Fruit fly (Drosophila melanogaster) whole organism, embryonic: ENCODE data around the gene CG10710.

Experiments
- CG12659 ChIP-seq: fragments of 200-800 bp; sonication (Bioruptor generic); optimal IDR thresholded peaks from 3 replicates; lab custom pipeline; 2017; ENCODE audit warnings: mild to moderate bottlenecking, missing biosample characterization, missing genetic modification reagents, missing genetic modification characterization
- CG12744 ChIP-seq: fragments of 200-800 bp; sonication (Bioruptor generic); optimal IDR thresholded peaks from 2 replicates; lab custom pipeline; 2016; ENCODE audit warnings: missing biosample characterization, missing genetic modification characterization
- CG14014 ChIP-seq: fragments of 200-800 bp; sonication (Bioruptor generic); IDR thresholded peaks from 2 replicates; pipeline ENCODE4 v1.3.6; 2022; ENCODE audit warnings: missing biosample characterization, missing genetic modification characterization
- CG14050 ChIP-seq: fragments of 200-800 bp; sonication (Bioruptor generic); IDR thresholded peaks from 3 replicates; pipeline ENCODE4 v1.3.6; 2022; ENCODE audit warnings: missing biosample characterization, missing genetic modification characterization
- CG14667 ChIP-seq: fragments of 200-800 bp; sonication (Bioruptor generic); IDR thresholded peaks from 2 replicates; pipeline ENCODE4 v1.3.6; 2022; ENCODE audit warnings: missing biosample characterization, missing genetic modification characterization
- CG14710 ChIP-seq: fragments of 200-800 bp; sonication (Bioruptor generic); optimal IDR thresholded peaks from 3 replicates; lab custom pipeline; 2019; ENCODE audit warnings: missing biosample characterization, mild to moderate bottlenecking, missing genetic modification characterization, moderate library complexity
- CG1529 ChIP-seq: fragments of 200-800 bp; sonication (Bioruptor generic); optimal IDR thresholded peaks from 3 replicates; lab custom pipeline; 2018; ENCODE audit warnings: missing biosample characterization, missing genetic modification characterization
- CG15601 ChIP-seq: fragments of 200-800 bp; sonication (Bioruptor generic); optimal IDR thresholded peaks from 3 replicates; lab custom pipeline; 2019; ENCODE audit warnings: missing biosample characterization, mild to moderate bottlenecking, missing genetic modification characterization, moderate library complexity
- CG2199 ChIP-seq: fragments of 200-800 bp; sonication (Bioruptor generic); IDR thresholded peaks from 3 replicates; pipeline ENCODE4 v1.3.6; 2022; ENCODE audit warnings: missing biosample characterization, missing genetic modification characterization
- CG3065 ChIP-seq: fragments of 200-800 bp; sonication (Bioruptor generic); optimal IDR thresholded peaks from 2 replicates; lab custom pipeline; 2016; ENCODE audit warnings: missing biosample characterization, missing genetic modification characterization
- CG31224 ChIP-seq: fragments of 200-800 bp; sonication (Bioruptor generic); IDR thresholded peaks from 2 replicates; pipeline ENCODE4 v1.3.6; 2022; ENCODE audit warnings: missing biosample characterization, missing genetic modification characterization
- CG32767 ChIP-seq: fragments of 200-800 bp; sonication (Bioruptor generic); IDR thresholded peaks from 2 replicates; pipeline ENCODE4 v1.3.6; 2022; ENCODE audit warnings: missing biosample characterization, missing genetic modification characterization
- CG4282 ChIP-seq: fragments of 200-800 bp; sonication (Bioruptor generic); optimal IDR thresholded peaks from 2 replicates; lab custom pipeline; 2016; ENCODE audit warnings: missing biosample characterization, missing genetic modification characterization
- CG5245 ChIP-seq: fragments of 200-800 bp; sonication (Bioruptor generic); optimal IDR thresholded peaks from 3 replicates; lab custom pipeline; 2016; ENCODE audit warnings: missing biosample characterization, missing genetic modification characterization
- CG5953 ChIP-seq: fragments of 200-800 bp; sonication (Bioruptor generic); IDR thresholded peaks from 2 replicates; pipeline ENCODE4 v1.3.6; 2022; ENCODE audit warnings: missing biosample characterization, missing genetic modification characterization
- CG6791 ChIP-seq: fragments of 200-800 bp; sonication (Bioruptor generic); IDR thresholded peaks from 3 replicates; pipeline ENCODE4 v1.3.6; 2022; ENCODE audit warnings: missing biosample characterization, missing genetic modification characterization; ENCODE audit not compliant: partially characterized antibody
- CG7372 ChIP-seq: fragments of 200-800 bp; sonication (Bioruptor generic); IDR thresholded peaks from 2 replicates; pipeline ENCODE4 v1.3.6; 2022; ENCODE audit warnings: missing biosample characterization, missing genetic modification characterization
- CG9817 ChIP-seq: fragments of 200-800 bp; sonication (Bioruptor generic); optimal IDR thresholded peaks from 2 replicates; lab custom pipeline; 2018; ENCODE audit warnings: missing biosample characterization, mild to moderate bottlenecking, missing genetic modification characterization, moderate library complexity
- Dad ChIP-seq: fragments of 200-800 bp; sonication (Bioruptor generic); optimal IDR thresholded peaks from 3 replicates; lab custom pipeline; 2016; ENCODE audit warnings: missing biosample characterization, missing genetic modification characterization
- Doc2 ChIP-seq: fragments of 200-800 bp; sonication (Bioruptor generic); IDR thresholded peaks from 2 replicates; pipeline ENCODE4 v1.3.6; 2022; ENCODE audit warnings: missing biosample characterization, missing genetic modification characterization
- ERR ChIP-seq: fragments of 200-800 bp; sonication (Bioruptor generic); optimal IDR thresholded peaks from 2 replicates; lab custom pipeline; 2016; ENCODE audit warnings: missing biosample characterization, missing genetic modification characterization
- Elba2 ChIP-seq: fragments of 200-800 bp; sonication (Bioruptor generic); optimal IDR thresholded peaks from 3 replicates; lab custom pipeline; 2016; ENCODE audit warnings: missing biosample characterization, missing genetic modification characterization
- Ets65A ChIP-seq: fragments of 200-800 bp; sonication (Bioruptor generic); peaks from one replicate; lab custom pipeline; 2016; ENCODE audit warnings: missing biosample characterization, missing genetic modification characterization
- GATAe ChIP-seq: fragments of 200-800 bp; sonication (Bioruptor generic); conservative IDR thresholded peaks from 2 replicates; pipeline ENCODE4 v1.3.6; 2022; ENCODE audit warnings: missing biosample characterization, missing genetic modification characterization
- Gug ChIP-seq: fragments of 200-800 bp; sonication (Bioruptor generic); IDR thresholded peaks from 4 replicates; pipeline ENCODE4 v1.3.6; 2022; ENCODE audit warnings: missing biosample characterization, missing genetic modification characterization
- HLH3B ChIP-seq: fragments of 200-800 bp; sonication (Bioruptor generic); IDR thresholded peaks from 2 replicates; pipeline ENCODE4 v1.3.6; 2022; ENCODE audit warnings: missing biosample characterization, missing genetic modification characterization
- Hr3 ChIP-seq: fragments of 200-800 bp; sonication (Bioruptor generic); optimal IDR thresholded peaks from 3 replicates; lab custom pipeline; 2016; ENCODE audit warnings: missing biosample characterization, missing genetic modification characterization
- Mrtf ChIP-seq: fragments of 200-800 bp; sonication (Bioruptor generic); IDR thresholded peaks from 3 replicates; pipeline ENCODE4 v1.3.6; 2022; ENCODE audit warnings: missing biosample characterization, missing genetic modification characterization
- Neu2 ChIP-seq: fragments of 200-800 bp; sonication (Bioruptor generic); optimal IDR thresholded peaks from 3 replicates; lab custom pipeline; 2016; ENCODE audit warnings: missing biosample characterization, missing genetic modification characterization, borderline replicate concordance
- Scr ChIP-seq: fragments of 200-800 bp; sonication (Bioruptor generic); IDR thresholded peaks from 2 replicates; pipeline ENCODE4 v1.3.6; 2022; ENCODE audit warnings: missing biosample characterization, missing genetic modification characterization; ENCODE audit not compliant: partially characterized antibody
- Usf ChIP-seq: fragments of 200-800 bp; sonication (Bioruptor generic); optimal IDR thresholded peaks from 2 replicates; lab custom pipeline; 2017; ENCODE audit warnings: missing genotype, missing biosample characterization, missing genetic modification characterization
- Vsx1 ChIP-seq: fragments of 200-800 bp; sonication (Bioruptor generic); optimal IDR thresholded peaks from 2 replicates; lab custom pipeline; 2017; ENCODE audit warnings: missing biosample characterization, mild to moderate bottlenecking, missing genetic modification characterization, missing genetic modification reagents
- ac ChIP-seq: fragments of 200-800 bp; sonication (Bioruptor generic); optimal IDR thresholded peaks from 3 replicates; lab custom pipeline; 2017; ENCODE audit warnings: missing biosample characterization, mild to moderate bottlenecking, missing genetic modification characterization
- bsh ChIP-seq, 2 experiments: fragments of 200-800 bp; sonication (Bioruptor generic); optimal IDR thresholded peaks; 2 replicates each; lab custom pipeline; 2017 to 2018; ENCODE audit warnings: mild to moderate bottlenecking in 2 of 2, missing biosample characterization in 2 of 2, missing genetic modification characterization in 2 of 2, moderate library complexity in 1 of 2
- crol ChIP-seq: fragments of 200-800 bp; sonication (Bioruptor generic); IDR thresholded peaks from 2 replicates; pipeline ENCODE4 v1.3.6; 2022; ENCODE audit warnings: missing biosample characterization, missing genetic modification characterization
- da ChIP-seq: fragments of 200-800 bp; sonication (Bioruptor generic); optimal IDR thresholded peaks from 2 replicates; lab custom pipeline; 2016; ENCODE audit warnings: missing biosample characterization, missing genetic modification characterization
- gcm ChIP-seq: fragments of 200-800 bp; sonication (Bioruptor generic); optimal IDR thresholded peaks from 2 replicates; lab custom pipeline; 2019; ENCODE audit warnings: missing biosample characterization, mild to moderate bottlenecking, missing genetic modification characterization, moderate library complexity
- grn ChIP-seq: fragments of 200-800 bp; sonication (Bioruptor generic); optimal IDR thresholded peaks from 3 replicates; lab custom pipeline; 2017; ENCODE audit warnings: missing biosample characterization, missing genetic modification characterization
- gro ChIP-seq: fragments of 200-800 bp; sonication (Bioruptor generic); optimal IDR thresholded peaks from 2 replicates; lab custom pipeline; 2016; ENCODE audit warnings: missing biosample characterization, missing genetic modification characterization
- hb ChIP-seq: fragments of 200-800 bp; sonication (Bioruptor generic); IDR thresholded peaks from 3 replicates; pipeline ENCODE4 v1.3.6; 2022; ENCODE audit warnings: missing biosample characterization, missing genetic modification characterization; ENCODE audit not compliant: partially characterized antibody
- oc ChIP-seq: fragments of 200-800 bp; sonication (Bioruptor generic); optimal IDR thresholded peaks from 2 replicates; lab custom pipeline; 2018; ENCODE audit warnings: missing biosample characterization, mild to moderate bottlenecking, missing genetic modification characterization, moderate library complexity
- pfk ChIP-seq: fragments of 200-800 bp; sonication (Bioruptor generic); optimal IDR thresholded peaks from 2 replicates; lab custom pipeline; 2018; ENCODE audit warnings: missing biosample characterization, mild to moderate bottlenecking, missing genetic modification characterization, moderate library complexity
- phol ChIP-seq: fragments of 200-800 bp; sonication (Bioruptor generic); optimal IDR thresholded peaks from 3 replicates; lab custom pipeline; 2018; ENCODE audit warnings: missing biosample characterization, mild to moderate bottlenecking, missing genetic modification characterization, moderate library complexity
- ranshi ChIP-seq: fragments of 200-800 bp; sonication (Bioruptor generic); IDR thresholded peaks from 2 replicates; pipeline ENCODE4 v1.3.6; 2022; ENCODE audit warnings: missing biosample characterization, missing genetic modification characterization
- scrt ChIP-seq: fragments of 200-800 bp; sonication (Bioruptor generic); optimal IDR thresholded peaks from 2 replicates; lab custom pipeline; 2018; ENCODE audit warnings: missing biosample characterization, mild to moderate bottlenecking, missing genetic modification characterization, moderate library complexity
- tap ChIP-seq: fragments of 200-800 bp; optimal IDR thresholded peaks from 3 replicates; lab custom pipeline; 2019; ENCODE audit warnings: missing biosample characterization, mild to moderate bottlenecking, missing genetic modification characterization, moderate library complexity
- tgo ChIP-seq: fragments of 200-800 bp; sonication (Bioruptor generic); IDR thresholded peaks from 3 replicates; pipeline ENCODE4 v1.3.6; 2022; ENCODE audit warnings: missing biosample characterization, missing genetic modification characterization
- trem ChIP-seq: fragments of 200-800 bp; optimal IDR thresholded peaks from 3 replicates; lab custom pipeline; 2019; ENCODE audit warnings: missing biosample characterization, mild to moderate bottlenecking, missing genetic modification characterization, moderate library complexity
- vvl ChIP-seq: fragments of 200-800 bp; sonication (Bioruptor generic); IDR thresholded peaks from 2 replicates; pipeline ENCODE4 v1.3.6; 2022; ENCODE audit warnings: missing biosample characterization, missing genetic modification characterization

Gene CG10710

dm6 chr3L:13476566-13477452 lies 42.6 kb downstream of the CG10710 start (continued):
- TF ChIP-seq tap (tag; lab: Kevin White, UChicago) (peak; percentile 88), CG14710 (peak; percentile 86), GATAe (GFP tag; lab: Robert Waterston, UW) (peak; percentile 13; the same call in 1 of the 2 replicates), oc (tag; lab: Kevin White, UChicago) (peak; percentile 84), crol (GFP tag; lab: Robert Waterston, UW) (peak; percentile 62), CG6791 (GFP tag; lab: Robert Waterston, UW) (no peak), Elba2 (GFP tag; lab: Kevin White, UChicago) (no peak), hb (GFP tag; lab: Robert Waterston, UW) (no peak), phol (peak; percentile 93), Dad (GFP tag; lab: Kevin White, UChicago) (peak; percentile 68), Ets65A (peak; percentile 84), CG9817 (tag; lab: Kevin White, UChicago) (peak; percentile 81), ranshi (GFP tag; lab: Robert Waterston, UW) (peak; percentile 83), gro (no peak), vvl (GFP tag; lab: Robert Waterston, UW) (peak; percentile 89), CG14050 (peak; percentile 75), ERR (GFP tag; lab: Kevin White, UChicago) (no peak), CG5953 (GFP tag; lab: Robert Waterston, UW) (no peak; the same call in 1 of the 2 replicates), CG1529 (GFP tag; lab: Kevin White, UChicago) (peak; percentile 82), CG4282 (GFP tag; lab: Kevin White, UChicago) (peak; percentile 14), Doc2 (GFP tag; lab: Robert Waterston, UW) (no peak), Vsx1 (peak; percentile 85), CG32767 (GFP tag; lab: Robert Waterston, UW) (peak; percentile 91), CG15601 (tag; lab: Kevin White, UChicago) (peak; percentile 87), bsh (GFP tag; optimal IDR thresholded peaks at IDR 0.05; lab: Kevin White, UChicago) (peak; percentile 90 to 91), Hr3 (GFP tag; lab: Kevin White, UChicago) (peak; percentile 88), CG14014 (GFP tag; lab: Robert Waterston, UW) (peak; percentile 79), CG14667 (GFP tag; lab: Robert Waterston, UW) (peak; percentile 66), trem (tag; lab: Kevin White, UChicago) (peak; percentile 79), da (GFP tag; lab: Kevin White, UChicago) (peak; percentile 28), pfk (GFP tag; lab: Kevin White, UChicago) (no peak), CG7372 (peak; percentile 71; the same call in 1 of the 2 replicates), Scr (GFP tag; lab: Robert Waterston, UW) (no peak), CG12744 (GFP tag; lab: Kevin White, UChicago) (peak; percentile 48), CG31224 (GFP tag; lab: Robert Waterston, UW) (peak; percentile 75), Gug (GFP tag; lab: Robert Waterston, UW) (peak; percentile 82; the same call in 3 of the 4 replicates), HLH3B (GFP tag; lab: Robert Waterston, UW) (peak; percentile 81), tgo (GFP tag; lab: Robert Waterston, UW) (peak; percentile 89), scrt (peak; percentile 86), Neu2 (no peak), Usf (GFP tag; lab: Kevin White, UChicago) (peak; percentile 90), grn (peak; percentile 21), CG12659 (peak; percentile 94), Mrtf (peak; percentile 71; the same call in 2 of the 3 replicates), CG2199 (GFP tag; lab: Robert Waterston, UW) (peak; percentile 72; the same call in 1 of the 3 replicates), CG5245 (peak; percentile 78), CG3065 (peak; percentile 63), ac (GFP tag; lab: Kevin White, UChicago) (no peak), gcm (GFP tag; lab: Kevin White, UChicago) (peak; percentile 84)
